Fruit fly (Drosophila melanogaster): ENCODE data around the gene CG13737.

The CG13737 gene

dm6 chr3L:13922023-13922652, 43.3 kb downstream of the CG13737 start (continued):
- TF ChIP-seq C15 (GFP tag; IDR thresholded peaks at IDR 0.05) = no peak
- no peak for TF ChIP-seq luna (GFP tag; optimal IDR thresholded peaks at IDR 0.05)
- no peak for TF ChIP-seq CG12769 (tag; optimal IDR thresholded peaks at IDR 0.05)
- TF ChIP-seq CG14441 (GFP tag; IDR thresholded peaks at IDR 0.05) = peak; percentile 64
- TF ChIP-seq Dbx (GFP tag; IDR thresholded peaks at IDR 0.05) = 0 out of 3 replicates have a peak, but pooled peaks have one; percentile 26
- peak; percentile 76 for TF ChIP-seq Xrp1 (GFP tag; IDR thresholded peaks at IDR 0.05)
- no peak for TF ChIP-seq sc (optimal IDR thresholded peaks at IDR 0.05)
- TF ChIP-seq sc (GFP tag; optimal IDR thresholded peaks at IDR 0.05) = no peak
- no peak for TF ChIP-seq MTF-1 (GFP tag; optimal IDR thresholded peaks at IDR 0.05; ENCODE audit: borderline replicate concordance)
- TF ChIP-seq kah (GFP tag; optimal IDR thresholded peaks at IDR 0.05) = no peak
- peak; percentile 39 for TF ChIP-seq CG12659 (GFP tag; optimal IDR thresholded peaks at IDR 0.05)
- no peak for TF ChIP-seq HmgZ (tag; optimal IDR thresholded peaks at IDR 0.05)
- TF ChIP-seq zf30C (GFP tag; optimal IDR thresholded peaks at IDR 0.05) = no peak
- no peak for TF ChIP-seq CG8765 (GFP tag; IDR thresholded peaks at IDR 0.05)
- TF ChIP-seq klu (GFP tag; IDR thresholded peaks at IDR 0.05) = no peak
- TF ChIP-seq CG11560 (tag; IDR thresholded peaks at IDR 0.05) = no peak
- TF ChIP-seq CG8944 (GFP tag; optimal IDR thresholded peaks at IDR 0.05) = no peak
- peak; percentile 51 for TF ChIP-seq CG15269 (tag; optimal IDR thresholded peaks at IDR 0.05)
- TF ChIP-seq Sox100B (GFP tag; optimal IDR thresholded peaks at IDR 0.05) = peak; percentile 32
- no peak for TF ChIP-seq Vsx1 (GFP tag; optimal IDR thresholded peaks at IDR 0.05)
- peak; percentile 88 for TF ChIP-seq CG5180 (GFP tag; optimal IDR thresholded peaks at IDR 0.05)
- peak; percentile 7 for TF ChIP-seq gsb-n (tag; optimal IDR thresholded peaks at IDR 0.05)
- no peak for TF ChIP-seq Dad (GFP tag; optimal IDR thresholded peaks at IDR 0.05)
- peak; percentile 25; the same call in 1 of the 2 replicates for TF ChIP-seq vvl (GFP tag; IDR thresholded peaks at IDR 0.05)
- peak; percentile 17 for TF ChIP-seq Fer1 (GFP tag; optimal IDR thresholded peaks at IDR 0.05)
- TF ChIP-seq CG4328 (GFP tag; optimal IDR thresholded peaks at IDR 0.05) = no peak
- no peak for TF ChIP-seq CG8281 (tag; optimal IDR thresholded peaks at IDR 0.05)
- peak; percentile 31 to 56 for TF ChIP-seq Hr51 (GFP tag; optimal IDR thresholded peaks at IDR 0.05)
- no peak for TF ChIP-seq sens-2 (GFP tag; IDR thresholded peaks at IDR 0.05)
- TF ChIP-seq CG9797 (GFP tag; optimal IDR thresholded peaks at IDR 0.05) = no peak
- TF ChIP-seq Deaf1 (tag; optimal IDR thresholded peaks at IDR 0.05) = no peak
- TF ChIP-seq CG12942 (GFP tag; optimal IDR thresholded peaks at IDR 0.05) = no peak
- TF ChIP-seq Stat92E (GFP tag; optimal IDR thresholded peaks at IDR 0.05) = no peak
- TF ChIP-seq gt (GFP tag; IDR thresholded peaks at IDR 0.05) = no peak
- TF ChIP-seq eve (GFP tag; optimal IDR thresholded peaks at IDR 0.05) = no peak
- peak; percentile 53 for TF ChIP-seq Hmr (GFP tag; optimal IDR thresholded peaks at IDR 0.05)
- peak; percentile 6 for TF ChIP-seq CG18011 (GFP tag; optimal IDR thresholded peaks at IDR 0.05)
- no peak for TF ChIP-seq Usf (GFP tag; optimal IDR thresholded peaks at IDR 0.05)
- TF ChIP-seq E2f1 (GFP tag; IDR thresholded peaks at IDR 0.05) = no peak
- peak; percentile 59 for TF ChIP-seq Awh (GFP tag; IDR thresholded peaks at IDR 0.05)
- peak; percentile 58 for TF ChIP-seq CG11504 (tag; optimal IDR thresholded peaks at IDR 0.05)
- TF ChIP-seq MESR4 (GFP tag; optimal IDR thresholded peaks at IDR 0.05) = no peak
- peak; percentile 49 for TF ChIP-seq CG31224 (GFP tag; IDR thresholded peaks at IDR 0.05)
- no peak for TF ChIP-seq twi (tag; optimal IDR thresholded peaks at IDR 0.05)
- no peak for TF ChIP-seq Doc3 (GFP tag; IDR thresholded peaks at IDR 0.05; ENCODE audit: partially characterized antibody)
- peak; percentile 24 for TF ChIP-seq CG10209 (GFP tag; optimal IDR thresholded peaks at IDR 0.05)
- no peak for TF ChIP-seq cg (GFP tag; optimal IDR thresholded peaks at IDR 0.05)
- TF ChIP-seq CG12299 (tag; optimal IDR thresholded peaks at IDR 0.05) = no peak
- peak; percentile 51 for TF ChIP-seq Oli (tag; optimal IDR thresholded peaks at IDR 0.05)
